Worm (Caenorhabditis elegans): ENCODE measurements around the gene acr-14.

ce11 chrII:8160916-8161315 lies 16.1 kb downstream of the acr-14 start:
- no peak for TF ChIP-seq irx-1 (tag; optimal IDR thresholded peaks at IDR 0.05)
- no peak for TF ChIP-seq lir-3 (tag; optimal IDR thresholded peaks at IDR 0.05; ENCODE audit: poor library complexity)
- no peak for TF ChIP-seq lin-39 (tag; optimal IDR thresholded peaks at IDR 0.05)
- no peak for TF ChIP-seq lin-15B (tag; optimal IDR thresholded peaks at IDR 0.05)
- no peak for TF ChIP-seq nhr-12 (tag; optimal IDR thresholded peaks at IDR 0.05)
- TF ChIP-seq ztf-11 (tag; optimal IDR thresholded peaks at IDR 0.05): no peak
